Fruit fly (Drosophila melanogaster) whole organism, pupa: ENCODE data around the gene msn.

Experiments
- CG12605 ChIP-seq: fragments of 200-800 bp; sonication (Bioruptor generic); IDR thresholded peaks from 2 replicates; pipeline ENCODE4 v1.3.6; 2022; ENCODE audit warnings: missing biosample characterization, missing genetic modification characterization
- CG14655 ChIP-seq: fragments of 200-800 bp; sonication (Bioruptor generic); optimal IDR thresholded peaks from 3 replicates; lab custom pipeline; 2017; ENCODE audit warnings: mild to moderate bottlenecking, missing biosample characterization, missing genetic modification reagents, missing genetic modification characterization
- CG15710 ChIP-seq: fragments of 200-800 bp; sonication (Bioruptor generic); optimal IDR thresholded peaks from 2 replicates; lab custom pipeline; 2018; ENCODE audit warnings: missing biosample characterization, mild to moderate bottlenecking, missing genetic modification characterization, moderate library complexity
- CG17806 ChIP-seq: fragments of 200-800 bp; sonication (Bioruptor generic); optimal IDR thresholded peaks from 2 replicates; lab custom pipeline; 2018; ENCODE audit warnings: missing biosample characterization, mild to moderate bottlenecking, missing genetic modification characterization, moderate library complexity
- CG8159 ChIP-seq: fragments of 200-800 bp; sonication (Bioruptor generic); optimal IDR thresholded peaks from 3 replicates; lab custom pipeline; 2018; ENCODE audit warnings: missing biosample characterization, mild to moderate bottlenecking, missing genetic modification characterization, moderate library complexity
- Ets98B ChIP-seq: fragments of 200-800 bp; sonication (Bioruptor generic); IDR thresholded peaks from 2 replicates; pipeline ENCODE4 v1.3.6; 2022; ENCODE audit warnings: missing biosample characterization, missing genetic modification characterization
- Pif1A ChIP-seq: fragments of 200-800 bp; sonication (Bioruptor generic); optimal IDR thresholded peaks from 3 replicates; lab custom pipeline; 2016; ENCODE audit warnings: missing biosample characterization, missing genetic modification characterization
- fd96Ca ChIP-seq: fragments of 200-800 bp; sonication (Bioruptor generic); IDR thresholded peaks from 3 replicates; pipeline ENCODE4 v1.3.6; 2022; ENCODE audit warnings: missing biosample characterization, missing genetic modification characterization
- gl ChIP-seq: fragments of 200-800 bp; sonication (Bioruptor generic); optimal IDR thresholded peaks from 2 replicates; lab custom pipeline; 2018; ENCODE audit warnings: missing biosample characterization, mild to moderate bottlenecking, missing genetic modification characterization
- rn ChIP-seq: fragments of 200-800 bp; sonication (Bioruptor generic); IDR thresholded peaks from 2 replicates; pipeline ENCODE4 v1.3.6; 2022; ENCODE audit warnings: missing biosample characterization, missing genetic modification characterization

DNA sequence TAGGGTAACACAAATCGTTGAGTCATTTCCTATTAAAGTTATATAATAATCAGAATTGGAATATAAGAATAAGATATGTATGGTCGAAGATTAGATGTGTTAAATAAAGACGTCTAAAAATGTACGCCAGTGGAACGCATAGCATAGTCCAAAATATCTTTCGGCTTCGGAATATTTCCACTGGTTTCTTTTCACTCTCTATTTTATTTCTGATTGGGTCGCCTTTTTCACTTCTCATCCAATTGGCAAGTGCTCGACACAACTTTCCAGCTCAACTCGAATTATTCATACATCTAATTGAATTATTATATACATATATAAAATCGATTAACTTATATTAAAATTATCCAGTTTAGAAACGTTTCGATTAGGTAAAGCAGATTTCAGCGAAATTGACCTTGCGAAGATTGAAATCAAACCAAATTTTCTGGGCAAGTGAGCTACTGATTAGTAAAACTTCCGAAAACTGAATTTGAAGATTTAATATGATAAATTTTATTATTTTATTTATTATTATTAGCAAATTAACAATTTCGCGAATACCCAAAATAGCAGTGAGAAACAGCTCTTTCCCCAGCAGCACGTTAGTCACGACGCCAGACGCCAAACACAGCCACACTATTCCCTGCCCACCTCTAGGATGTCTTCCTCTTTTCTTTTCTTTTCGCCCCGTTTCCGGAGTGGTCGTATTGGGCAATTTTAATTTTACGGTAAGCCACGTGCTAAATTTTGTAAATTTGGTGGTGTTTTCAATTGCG, 643 bp upstream of the msn start, which contains the start of gene RpL8:
- TF ChIP-seq CG8159 (tag; lab: Kevin White, UChicago) = peak; percentile 60
- TF ChIP-seq CG17806 (tag; lab: Kevin White, UChicago) = peak; percentile 30
- TF ChIP-seq CG14655 (GFP tag; lab: Kevin White, UChicago) = peak; percentile 53
- peak; percentile 72 for TF ChIP-seq CG12605 (GFP tag; lab: Robert Waterston, UW)
- TF ChIP-seq CG15710 (tag; lab: Kevin White, UChicago) = peak; percentile 56
- peak; percentile 74 for TF ChIP-seq Ets98B (GFP tag; lab: Robert Waterston, UW)
- TF ChIP-seq Pif1A (GFP tag; lab: Kevin White, UChicago) = peak; percentile 72
- TF ChIP-seq fd96Ca (GFP tag; lab: Robert Waterston, UW) = peak; percentile 59; the same call in 1 of the 3 replicates
- peak; percentile 47 for TF ChIP-seq gl
- TF ChIP-seq rn (GFP tag; lab: Robert Waterston, UW) = peak; percentile 39; the same call in 1 of the 2 replicates
